Fruit fly (Drosophila melanogaster): ENCODE results near the gene CG41562.
"Not testable (repeated sequence)": the region's sequence is repeated elsewhere in the genome, so short reads cannot be mapped to it uniquely, and the experiment has no call there.

CG41562 gene

DNA sequence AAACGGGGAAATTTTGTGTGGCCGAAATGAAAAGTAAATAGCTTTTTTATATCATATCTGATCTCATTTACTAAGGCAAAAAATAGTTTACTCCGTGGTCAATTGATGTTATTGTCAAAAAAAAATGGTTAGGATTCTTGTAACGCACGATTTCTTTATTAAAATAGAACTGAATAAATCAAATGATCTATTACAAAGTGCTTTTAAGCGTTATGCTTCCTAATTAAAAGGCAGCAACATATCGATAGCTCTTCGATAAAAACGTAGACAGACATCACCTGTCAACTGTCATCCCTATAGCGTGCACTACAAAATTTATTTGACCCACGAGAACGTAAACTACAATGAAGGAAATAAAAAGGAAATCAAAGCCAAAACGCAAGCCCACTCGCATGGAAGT lies at the start of gene CG41562:
TSS of gene CG41562 (plus strand) at position 301 of the 400 bp plus-strand sequence.
- TF ChIP-seq CG17801 (GFP tag; optimal IDR thresholded peaks at IDR 0.05; ENCODE audit: partially characterized antibody), result not testable (repeated sequence)

DNA sequence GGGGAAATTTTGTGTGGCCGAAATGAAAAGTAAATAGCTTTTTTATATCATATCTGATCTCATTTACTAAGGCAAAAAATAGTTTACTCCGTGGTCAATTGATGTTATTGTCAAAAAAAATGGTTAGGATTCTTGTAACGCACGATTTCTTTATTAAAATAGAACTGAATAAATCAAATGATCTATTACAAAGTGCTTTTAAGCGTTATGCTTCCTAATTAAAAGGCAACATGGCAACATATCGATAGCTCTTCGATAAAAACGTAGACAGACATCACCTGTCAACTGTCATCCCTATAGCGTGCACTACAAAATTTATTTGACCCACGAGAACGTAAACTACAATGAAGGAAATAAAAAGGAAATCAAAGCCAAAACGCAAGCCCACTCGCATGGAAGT lies 49.5 kb upstream of the CG41562 start, which contains the start of gene CG46515:
TSS of gene CG46515 (plus strand) at position 301 of the 400 bp plus-strand sequence.
- TF ChIP-seq CG17801 (GFP tag; optimal IDR thresholded peaks at IDR 0.05; ENCODE audit: partially characterized antibody), result not testable (repeated sequence)

DNA sequence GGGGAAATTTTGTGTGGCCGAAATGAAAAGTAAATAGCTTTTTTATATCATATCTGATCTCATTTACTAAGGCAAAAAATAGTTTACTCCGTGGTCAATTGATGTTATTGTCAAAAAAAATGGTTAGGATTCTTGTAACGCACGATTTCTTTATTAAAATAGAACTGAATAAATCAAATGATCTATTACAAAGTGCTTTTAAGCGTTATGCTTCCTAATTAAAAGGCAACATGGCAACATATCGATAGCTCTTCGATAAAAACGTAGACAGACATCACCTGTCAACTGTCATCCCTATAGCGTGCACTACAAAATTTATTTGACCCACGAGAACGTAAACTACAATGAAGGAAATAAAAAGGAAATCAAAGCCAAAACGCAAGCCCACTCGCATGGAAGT lies 39.4 kb upstream of the CG41562 start, which contains the start of gene CG46516:
TSS of gene CG46516 (plus strand) at position 301 of the 400 bp plus-strand sequence.
- TF ChIP-seq CG17801 (GFP tag; optimal IDR thresholded peaks at IDR 0.05; ENCODE audit: partially characterized antibody), result not testable (repeated sequence)

DNA sequence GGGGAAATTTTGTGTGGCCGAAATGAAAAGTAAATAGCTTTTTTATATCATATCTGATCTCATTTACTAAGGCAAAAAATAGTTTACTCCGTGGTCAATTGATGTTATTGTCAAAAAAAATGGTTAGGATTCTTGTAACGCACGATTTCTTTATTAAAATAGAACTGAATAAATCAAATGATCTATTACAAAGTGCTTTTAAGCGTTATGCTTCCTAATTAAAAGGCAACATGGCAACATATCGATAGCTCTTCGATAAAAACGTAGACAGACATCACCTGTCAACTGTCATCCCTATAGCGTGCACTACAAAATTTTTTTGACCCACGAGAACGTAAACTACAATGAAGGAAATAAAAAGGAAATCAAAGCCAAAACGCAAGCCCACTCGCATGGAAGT lies 34.3 kb upstream of the CG41562 start, which contains the start of gene CG46517:
TSS of gene CG46517 (plus strand) at position 301 of the 400 bp plus-strand sequence.
- TF ChIP-seq CG17801 (GFP tag; optimal IDR thresholded peaks at IDR 0.05; ENCODE audit: partially characterized antibody), result not testable (repeated sequence)

DNA sequence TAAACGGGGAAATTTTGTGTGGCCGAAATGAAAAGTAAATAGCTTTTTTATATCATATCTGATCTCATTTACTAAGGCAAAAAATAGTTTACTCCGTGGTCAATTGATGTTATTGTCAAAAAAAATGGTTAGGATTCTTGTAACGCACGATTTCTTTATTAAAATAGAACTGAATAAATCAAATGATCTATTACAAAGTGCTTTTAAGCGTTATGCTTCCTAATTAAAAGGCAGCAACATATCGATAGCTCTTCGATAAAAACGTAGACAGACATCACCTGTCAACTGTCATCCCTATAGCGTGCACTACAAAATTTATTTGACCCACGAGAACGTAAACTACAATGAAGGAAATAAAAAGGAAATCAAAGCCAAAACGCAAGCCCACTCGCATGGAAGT lies 25.1 kb upstream of the CG41562 start, which contains the start of gene CG46518:
TSS of gene CG46518 (plus strand) at position 301 of the 400 bp plus-strand sequence.
- TF ChIP-seq CG17801 (GFP tag; optimal IDR thresholded peaks at IDR 0.05; ENCODE audit: partially characterized antibody), result not testable (repeated sequence)

DNA sequence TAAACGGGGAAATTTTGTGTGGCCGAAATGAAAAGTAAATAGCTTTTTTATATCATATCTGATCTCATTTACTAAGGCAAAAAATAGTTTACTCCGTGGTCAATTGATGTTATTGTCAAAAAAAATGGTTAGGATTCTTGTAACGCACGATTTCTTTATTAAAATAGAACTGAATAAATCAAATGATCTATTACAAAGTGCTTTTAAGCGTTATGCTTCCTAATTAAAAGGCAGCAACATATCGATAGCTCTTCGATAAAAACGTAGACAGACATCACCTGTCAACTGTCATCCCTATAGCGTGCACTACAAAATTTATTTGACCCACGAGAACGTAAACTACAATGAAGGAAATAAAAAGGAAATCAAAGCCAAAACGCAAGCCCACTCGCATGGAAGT lies 20.1 kb upstream of the CG41562 start, which contains the start of gene CG46519:
TSS of gene CG46519 (plus strand) at position 301 of the 400 bp plus-strand sequence.
- not testable (repeated sequence) for TF ChIP-seq CG17801 (GFP tag; optimal IDR thresholded peaks at IDR 0.05; ENCODE audit: partially characterized antibody)

DNA sequence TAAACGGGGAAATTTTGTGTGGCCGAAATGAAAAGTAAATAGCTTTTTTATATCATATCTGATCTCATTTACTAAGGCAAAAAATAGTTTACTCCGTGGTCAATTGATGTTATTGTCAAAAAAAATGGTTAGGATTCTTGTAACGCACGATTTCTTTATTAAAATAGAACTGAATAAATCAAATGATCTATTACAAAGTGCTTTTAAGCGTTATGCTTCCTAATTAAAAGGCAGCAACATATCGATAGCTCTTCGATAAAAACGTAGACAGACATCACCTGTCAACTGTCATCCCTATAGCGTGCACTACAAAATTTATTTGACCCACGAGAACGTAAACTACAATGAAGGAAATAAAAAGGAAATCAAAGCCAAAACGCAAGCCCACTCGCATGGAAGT lies 15.1 kb upstream of the CG41562 start, which contains the start of gene CG46520:
TSS of gene CG46520 (plus strand) at position 301 of the 400 bp plus-strand sequence.
- not testable (repeated sequence) for TF ChIP-seq CG17801 (GFP tag; optimal IDR thresholded peaks at IDR 0.05; ENCODE audit: partially characterized antibody)

DNA sequence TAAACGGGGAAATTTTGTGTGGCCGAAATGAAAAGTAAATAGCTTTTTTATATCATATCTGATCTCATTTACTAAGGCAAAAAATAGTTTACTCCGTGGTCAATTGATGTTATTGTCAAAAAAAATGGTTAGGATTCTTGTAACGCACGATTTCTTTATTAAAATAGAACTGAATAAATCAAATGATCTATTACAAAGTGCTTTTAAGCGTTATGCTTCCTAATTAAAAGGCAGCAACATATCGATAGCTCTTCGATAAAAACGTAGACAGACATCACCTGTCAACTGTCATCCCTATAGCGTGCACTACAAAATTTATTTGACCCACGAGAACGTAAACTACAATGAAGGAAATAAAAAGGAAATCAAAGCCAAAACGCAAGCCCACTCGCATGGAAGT lies 10.1 kb upstream of the CG41562 start, which contains the start of gene CG46521:
TSS of gene CG46521 (plus strand) at position 301 of the 400 bp plus-strand sequence.
- not testable (repeated sequence) for TF ChIP-seq CG17801 (GFP tag; optimal IDR thresholded peaks at IDR 0.05; ENCODE audit: partially characterized antibody)

DNA sequence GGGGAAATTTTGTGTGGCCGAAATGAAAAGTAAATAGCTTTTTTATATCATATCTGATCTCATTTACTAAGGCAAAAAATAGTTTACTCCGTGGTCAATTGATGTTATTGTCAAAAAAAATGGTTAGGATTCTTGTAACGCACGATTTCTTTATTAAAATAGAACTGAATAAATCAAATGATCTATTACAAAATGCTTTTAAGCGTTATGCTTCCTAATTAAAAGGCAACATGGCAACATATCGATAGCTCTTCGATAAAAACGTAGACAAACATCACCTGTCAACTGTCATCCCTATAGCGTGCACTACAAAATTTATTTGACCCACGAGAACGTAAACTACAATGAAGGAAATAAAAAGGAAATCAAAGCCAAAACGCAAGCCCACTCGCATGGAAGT lies 5.1 kb upstream of the CG41562 start, which contains the start of gene CG46522:
TSS of gene CG46522 (plus strand) at position 301 of the 400 bp plus-strand sequence.
- TF ChIP-seq CG17801 (GFP tag; optimal IDR thresholded peaks at IDR 0.05; ENCODE audit: partially characterized antibody), result not testable (repeated sequence)
